Fruit fly (Drosophila melanogaster) Kc167 (cell line): Measurements from ENCODE around the gene CG10660.

ENCODE experiments used
- Myc ChIP-seq: fragments of >200 bp; optimal IDR thresholded peaks from 2 replicates; lab custom pipeline; 2017; ENCODE audit warnings: missing external identifiers
- Sin3A ChIP-seq: fragments of >200 bp; optimal IDR thresholded peaks from 2 replicates; lab custom pipeline; 2018; ENCODE audit warnings: missing external identifiers
- h ChIP-seq: fragments of >200 bp; optimal IDR thresholded peaks from 3 replicates; lab custom pipeline; 2018; ENCODE audit warnings: missing external identifiers
- insv ChIP-seq: fragments of >200 bp; optimal IDR thresholded peaks from 3 replicates; lab custom pipeline; 2018; ENCODE audit warnings: missing external identifiers
- psq ChIP-seq: fragments of >200 bp; optimal IDR thresholded peaks from 2 replicates; lab custom pipeline; 2017; ENCODE audit warnings: missing external identifiers
- ttk ChIP-seq: sonication (Bioruptor generic); optimal IDR thresholded peaks from 2 replicates; lab custom pipeline; 2017; ENCODE audit warnings: missing external identifiers

The CG10660 gene

dm6 chr3L:12486175-12486574, 4.3 kb downstream of the CG10660 start:
- TF ChIP-seq Myc (no peak), h (lab: Kevin White, UChicago) (no peak), ttk (lab: Kevin White, UChicago) (no peak), Sin3A (lab: Kevin White, UChicago) (no peak), insv (lab: Kevin White, UChicago) (no peak), psq (no peak)

- TF ChIP-seq h (lab: Kevin White, UChicago) (no peak), psq (no peak), ttk (lab: Kevin White, UChicago) (no peak)
Observed at dm6 chr3L:12484948-12485347, 5.5 kb downstream of the CG10660 start, which contains the start of gene CG10663. Gene CG10663, minus strand, starts transcription at chr3L:12485035.

dm6 chr3L:12484464-12484863, 6.0 kb downstream of the CG10660 start:
- no peak for TF ChIP-seq Myc
- no peak for TF ChIP-seq ttk (lab: Kevin White, UChicago)
- TF ChIP-seq h (lab: Kevin White, UChicago) = no peak
- no peak for TF ChIP-seq Sin3A (lab: Kevin White, UChicago)
- no peak for TF ChIP-seq insv (lab: Kevin White, UChicago)
- TF ChIP-seq psq = no peak

dm6 chr3L:12482917-12483316, 7.6 kb downstream of the CG10660 start:
- no peak for TF ChIP-seq insv (lab: Kevin White, UChicago)
- TF ChIP-seq Sin3A (lab: Kevin White, UChicago) = no peak

- no peak for TF ChIP-seq ttk (lab: Kevin White, UChicago)
- TF ChIP-seq Sin3A (lab: Kevin White, UChicago) = no peak
- TF ChIP-seq h (lab: Kevin White, UChicago) = no peak
- TF ChIP-seq psq = no peak
- no peak for TF ChIP-seq insv (lab: Kevin White, UChicago)
- no peak for TF ChIP-seq Myc
Observed at dm6 chr3L:12482246-12482645, 8.2 kb downstream of the CG10660 start, which contains the start of gene CG33725. Gene CG33725, plus strand, starts transcription at chr3L:12482609.

- TF ChIP-seq ttk (lab: Kevin White, UChicago) = no peak
- no peak for TF ChIP-seq psq
- no peak for TF ChIP-seq Sin3A (lab: Kevin White, UChicago)
- TF ChIP-seq Myc = no peak
- TF ChIP-seq insv (lab: Kevin White, UChicago) = no peak
- no peak for TF ChIP-seq h (lab: Kevin White, UChicago)
Observed at dm6 chr3L:12478229-12478628, 12.2 kb downstream of the CG10660 start.

dm6 chr3L:12471471-12471978, 19.0 kb downstream of the CG10660 start, which contains the start of gene CG10616:
Gene CG10616, plus strand, starts transcription at chr3L:12471728.
- no peak for TF ChIP-seq ttk (lab: Kevin White, UChicago)
- no peak for TF ChIP-seq h (lab: Kevin White, UChicago)
- no peak for TF ChIP-seq Myc
- no peak for TF ChIP-seq psq
- no peak for TF ChIP-seq Sin3A (lab: Kevin White, UChicago)
- no peak for TF ChIP-seq insv (lab: Kevin White, UChicago)

- TF ChIP-seq ttk (lab: Kevin White, UChicago) = no peak
- no peak for TF ChIP-seq Sin3A (lab: Kevin White, UChicago)
- no peak for TF ChIP-seq Myc
- TF ChIP-seq h (lab: Kevin White, UChicago) = no peak
- TF ChIP-seq insv (lab: Kevin White, UChicago) = no peak
- TF ChIP-seq psq = no peak
Observed at dm6 chr3L:12470509-12470908, 20.0 kb downstream of the CG10660 start.

- TF ChIP-seq Myc = no peak
- TF ChIP-seq insv (lab: Kevin White, UChicago) = no peak
- no peak for TF ChIP-seq h (lab: Kevin White, UChicago)
- no peak for TF ChIP-seq ttk (lab: Kevin White, UChicago)
- TF ChIP-seq psq = no peak
- no peak for TF ChIP-seq Sin3A (lab: Kevin White, UChicago)
Observed at dm6 chr3L:12469684-12470083, 20.8 kb downstream of the CG10660 start, which contains the start of gene CG32102. Gene CG32102, minus strand, starts transcription at chr3L:12469784.

dm6 chr3L:12468016-12468415, 22.5 kb downstream of the CG10660 start, which contains the start of gene eyg:
Gene eyg, minus strand, starts transcription at chr3L:12468021.
- no peak for TF ChIP-seq psq

dm6 chr3L:12465229-12465628, 25.2 kb downstream of the CG10660 start:
- TF ChIP-seq Myc (no peak), psq (no peak), h (lab: Kevin White, UChicago) (no peak), ttk (lab: Kevin White, UChicago) (no peak), insv (lab: Kevin White, UChicago) (no peak), Sin3A (lab: Kevin White, UChicago) (no peak)

- no peak for TF ChIP-seq Myc
- TF ChIP-seq Sin3A (lab: Kevin White, UChicago) = no peak
- TF ChIP-seq insv (lab: Kevin White, UChicago) = no peak
- no peak for TF ChIP-seq psq
- TF ChIP-seq h (lab: Kevin White, UChicago) = no peak
- TF ChIP-seq ttk (lab: Kevin White, UChicago) = no peak
Observed at dm6 chr3L:12463580-12463979, 26.9 kb downstream of the CG10660 start.

- TF ChIP-seq psq = no peak
- TF ChIP-seq insv (lab: Kevin White, UChicago) = no peak
- no peak for TF ChIP-seq h (lab: Kevin White, UChicago)
- TF ChIP-seq Sin3A (lab: Kevin White, UChicago) = no peak
- no peak for TF ChIP-seq ttk (lab: Kevin White, UChicago)
- no peak for TF ChIP-seq Myc
Observed at dm6 chr3L:12461953-12462352, 28.5 kb downstream of the CG10660 start.
